Fruit fly (Drosophila melanogaster) whole organism, embryonic: ENCODE results near the gene CG6766.

ENCODE experiments used
- Adf1 ChIP-seq: fragments of 200-800 bp; sonication (Bioruptor generic); IDR thresholded peaks from 2 replicates; pipeline ENCODE4 v1.3.6; 2022; ENCODE audit warnings: missing biosample characterization, missing genetic modification characterization
- Antp ChIP-seq: fragments of 200-800 bp; sonication (Bioruptor generic); optimal IDR thresholded peaks from 3 replicates; lab custom pipeline; 2016; ENCODE audit warnings: missing biosample characterization, missing genetic modification characterization
- Asciz ChIP-seq: fragments of 200-800 bp; sonication (Bioruptor generic); optimal IDR thresholded peaks from 2 replicates; lab custom pipeline; 2017; ENCODE audit warnings: missing biosample characterization, mild to moderate bottlenecking, missing genetic modification characterization, missing genetic modification reagents
- CG10979 ChIP-seq: fragments of 200-800 bp; sonication (Bioruptor generic); optimal IDR thresholded peaks from 2 replicates; lab custom pipeline; 2018; ENCODE audit warnings: missing biosample characterization, mild to moderate bottlenecking, missing genetic modification characterization, moderate library complexity
- CG12071 ChIP-seq: fragments of 200-800 bp; sonication (Bioruptor generic); optimal IDR thresholded peaks from 3 replicates; lab custom pipeline; 2018; ENCODE audit warnings: missing biosample characterization, mild to moderate bottlenecking, missing genetic modification characterization
- CG12659 ChIP-seq: fragments of 200-800 bp; sonication (Bioruptor generic); optimal IDR thresholded peaks from 3 replicates; lab custom pipeline; 2017; ENCODE audit warnings: mild to moderate bottlenecking, missing biosample characterization, missing genetic modification reagents, missing genetic modification characterization
- CG12769 ChIP-seq: fragments of 200-800 bp; sonication (Bioruptor generic); optimal IDR thresholded peaks from 2 replicates; lab custom pipeline; 2019; ENCODE audit warnings: missing biosample characterization, mild to moderate bottlenecking, missing genetic modification characterization, moderate library complexity
- CG17829 ChIP-seq: fragments of 200-800 bp; optimal IDR thresholded peaks from 2 replicates; lab custom pipeline; 2019; ENCODE audit warnings: missing biosample characterization, mild to moderate bottlenecking, missing genetic modification characterization, moderate library complexity
- CG2678 ChIP-seq: fragments of 200-800 bp; sonication (Bioruptor generic); optimal IDR thresholded peaks from 3 replicates; lab custom pipeline; 2019; ENCODE audit warnings: missing biosample characterization, mild to moderate bottlenecking, missing genetic modification characterization, moderate library complexity
- CG2875 ChIP-seq: fragments of 200-800 bp; sonication (Bioruptor generic); optimal IDR thresholded peaks from 2 replicates; lab custom pipeline; 2017; ENCODE audit warnings: missing biosample characterization, mild to moderate bottlenecking, missing genetic modification characterization, missing genetic modification reagents
- CG33213 ChIP-seq: fragments of 200-800 bp; sonication (Bioruptor generic); optimal IDR thresholded peaks from 3 replicates; lab custom pipeline; 2016; ENCODE audit warnings: missing biosample characterization, missing genetic modification characterization
- CG42726 ChIP-seq: fragments of 200-800 bp; sonication (Bioruptor generic); IDR thresholded peaks from 2 replicates; pipeline ENCODE4 v1.3.6; 2022; ENCODE audit warnings: missing biosample characterization, missing genetic modification characterization; ENCODE audit not compliant: partially characterized antibody
- CG4617 ChIP-seq: fragments of 200-800 bp; sonication (Bioruptor generic); optimal IDR thresholded peaks from 3 replicates; lab custom pipeline; 2016; ENCODE audit warnings: missing biosample characterization, missing genetic modification characterization, borderline replicate concordance
- CG6689 ChIP-seq: fragments of 200-800 bp; sonication (Bioruptor generic); IDR thresholded peaks from 2 replicates; pipeline ENCODE4 v1.3.6; 2022; ENCODE audit warnings: missing biosample characterization, missing genetic modification characterization
- CG6854 ChIP-seq: fragments of 200-800 bp; sonication (Bioruptor generic); optimal IDR thresholded peaks from 3 replicates; lab custom pipeline; 2017; ENCODE audit warnings: missing biosample characterization, mild to moderate bottlenecking, missing genetic modification characterization
- CG8290 ChIP-seq, 3 experiments: fragments of 200-800 bp; sonication (Bioruptor generic); optimal IDR thresholded peaks; 2 replicates each; lab custom pipeline; 2016 to 2019; ENCODE audit warnings: missing biosample characterization in 3 of 3, missing genetic modification characterization in 3 of 3, mild to moderate bottlenecking in 2 of 3, moderate library complexity in 1 of 3
- CG8944 ChIP-seq: fragments of 200-800 bp; sonication (Bioruptor generic); optimal IDR thresholded peaks from 3 replicates; lab custom pipeline; 2016; ENCODE audit warnings: missing biosample characterization, missing genetic modification characterization
- D ChIP-seq, 2 experiments: fragments of 200-800 bp in 1 of 2; fragments of >200 bp in 1 of 2; sonication (Bioruptor generic) in 1 of 2; optimal IDR thresholded peaks; 2 replicates in 1 of 2; 3 replicates in 1 of 2; lab custom pipeline; 2017; ENCODE audit warnings: mild to moderate bottlenecking in 1 of 2, missing biosample characterization in 1 of 2, missing genetic modification characterization in 1 of 2, missing genetic modification reagents in 1 of 2
- Dbx ChIP-seq: fragments of 200-800 bp; sonication (Bioruptor generic); IDR thresholded peaks from 3 replicates; pipeline ENCODE4 v1.3.6; 2022; ENCODE audit warnings: missing biosample characterization, missing genetic modification characterization
- HmgD ChIP-seq: fragments of 200-800 bp; sonication (Bioruptor generic); optimal IDR thresholded peaks from 3 replicates; lab custom pipeline; 2016; ENCODE audit warnings: missing biosample characterization, missing genetic modification characterization
- Hmx ChIP-seq: fragments of 200-800 bp; sonication (Bioruptor generic); optimal IDR thresholded peaks from 2 replicates; lab custom pipeline; 2016; ENCODE audit warnings: missing biosample characterization, missing genetic modification characterization
- Hr39 ChIP-seq: fragments of >200 bp; optimal IDR thresholded peaks from 2 replicates; lab custom pipeline; 2017
- Hsf ChIP-seq: fragments of 200-800 bp; sonication (Bioruptor generic); optimal IDR thresholded peaks from 3 replicates; lab custom pipeline; 2016; ENCODE audit warnings: missing biosample characterization, missing genetic modification characterization
- Sox100B ChIP-seq: fragments of 200-800 bp; sonication (Bioruptor generic); optimal IDR thresholded peaks from 3 replicates; lab custom pipeline; 2018; ENCODE audit warnings: missing biosample characterization, mild to moderate bottlenecking, missing genetic modification characterization
- Stat92E ChIP-seq, 3 experiments: fragments of >200 bp in 2 of 3; fragments of 200-800 bp in 1 of 3; sonication (Bioruptor generic) in 1 of 3; optimal IDR thresholded peaks; 2 replicates each; lab custom pipeline; 2017 to 2019; ENCODE audit warnings: missing biosample characterization in 3 of 3, missing genetic modification characterization in 3 of 3, mild to moderate bottlenecking in 1 of 3, moderate library complexity in 1 of 3
- Trl ChIP-seq, 3 experiments: fragments of >200 bp in 2 of 3; fragments of 200-800 bp in 1 of 3; sonication (Bioruptor generic) in 1 of 3; optimal IDR thresholded peaks; 2 replicates in 1 of 3; 3 replicates in 2 of 3; lab custom pipeline; 2016 to 2017; ENCODE audit warnings: missing biosample characterization in 1 of 3, missing genetic modification characterization in 1 of 3
- ac ChIP-seq: fragments of 200-800 bp; sonication (Bioruptor generic); optimal IDR thresholded peaks from 3 replicates; lab custom pipeline; 2017; ENCODE audit warnings: missing biosample characterization, mild to moderate bottlenecking, missing genetic modification characterization
- ara ChIP-seq: fragments of 200-800 bp; sonication (Bioruptor generic); IDR thresholded peaks from 2 replicates; pipeline ENCODE4 v1.3.6; 2022; ENCODE audit warnings: missing biosample characterization, missing genetic modification characterization
- bsh ChIP-seq, 2 experiments: fragments of 200-800 bp; sonication (Bioruptor generic); optimal IDR thresholded peaks; 2 replicates each; lab custom pipeline; 2017 to 2018; ENCODE audit warnings: mild to moderate bottlenecking in 2 of 2, missing biosample characterization in 2 of 2, missing genetic modification characterization in 2 of 2, moderate library complexity in 1 of 2
- chif ChIP-seq, 2 experiments: fragments of 200-800 bp; sonication (Bioruptor generic); optimal IDR thresholded peaks; 3 replicates each; lab custom pipeline; 2016; ENCODE audit warnings: missing biosample characterization in 2 of 2, missing genetic modification characterization in 2 of 2
- chn ChIP-seq: fragments of 200-800 bp; sonication (Bioruptor generic); optimal IDR thresholded peaks from 2 replicates; lab custom pipeline; 2016; ENCODE audit warnings: missing biosample characterization, missing genetic modification characterization
- crc ChIP-seq: fragments of 200-800 bp; sonication (Bioruptor generic); optimal IDR thresholded peaks from 2 replicates; lab custom pipeline; 2016; ENCODE audit warnings: missing biosample characterization, missing genetic modification characterization
- danr ChIP-seq: fragments of 200-800 bp; sonication (Bioruptor generic); IDR thresholded peaks from 2 replicates; pipeline ENCODE4 v1.3.6; 2022; ENCODE audit warnings: missing biosample characterization, missing genetic modification characterization
- en ChIP-seq: fragments of 200-800 bp; sonication (Bioruptor generic); optimal IDR thresholded peaks from 2 replicates; lab custom pipeline; 2016; ENCODE audit warnings: missing biosample characterization, missing genetic modification characterization
- exex ChIP-seq: fragments of 200-800 bp; sonication (Bioruptor generic); optimal IDR thresholded peaks from 4 replicates; lab custom pipeline; 2018; ENCODE audit warnings: missing biosample characterization, mild to moderate bottlenecking, missing genetic modification characterization, moderate library complexity
- ham ChIP-seq: fragments of 200-800 bp; sonication (Bioruptor generic); IDR thresholded peaks from 2 replicates; pipeline ENCODE4 v1.3.6; 2022; ENCODE audit warnings: missing biosample characterization, missing genetic modification characterization
- hkb ChIP-seq, 2 experiments: fragments of 200-800 bp in 1 of 2; fragments of >200 bp in 1 of 2; sonication (Bioruptor generic) in 1 of 2; IDR thresholded peaks in 1 of 2; optimal IDR thresholded peaks in 1 of 2; 2 replicates each; pipeline versions ENCODE4 v1.3.6 to Lab custom; 2017 to 2022; ENCODE audit warnings: missing biosample characterization in 1 of 2, missing genetic modification characterization in 1 of 2
- kni ChIP-seq: fragments of 200-800 bp; sonication (Bioruptor generic); optimal IDR thresholded peaks from 3 replicates; lab custom pipeline; 2017; ENCODE audit warnings: mild to moderate bottlenecking, missing biosample characterization, missing genetic modification reagents, missing genetic modification characterization
- lab ChIP-seq: fragments of 200-800 bp; sonication (Bioruptor generic); optimal IDR thresholded peaks from 3 replicates; lab custom pipeline; 2017; ENCODE audit warnings: missing biosample characterization, missing genetic modification characterization, mild to moderate bottlenecking, moderate library complexity, missing genetic modification reagents
- oc ChIP-seq: fragments of 200-800 bp; sonication (Bioruptor generic); optimal IDR thresholded peaks from 2 replicates; lab custom pipeline; 2018; ENCODE audit warnings: missing biosample characterization, mild to moderate bottlenecking, missing genetic modification characterization, moderate library complexity
- pan ChIP-seq, 4 experiments: fragments of >200 bp in 3 of 4; fragments of 200-800 bp in 1 of 4; sonication (Bioruptor generic) in 1 of 4; optimal IDR thresholded peaks in 3 of 4; IDR thresholded peaks in 1 of 4; 2 replicates each; pipeline versions ENCODE4 v1.3.6 to Lab custom; 2017 to 2022; ENCODE audit warnings: missing biosample characterization in 2 of 4, missing genetic modification characterization in 2 of 4, mixed read lengths in 1 of 4
- slp2 ChIP-seq: fragments of 200-800 bp; sonication (Bioruptor generic); optimal IDR thresholded peaks from 2 replicates; lab custom pipeline; 2016; ENCODE audit warnings: missing biosample characterization, missing genetic modification characterization
- sna ChIP-seq: fragments of 200-800 bp; sonication (Bioruptor generic); IDR thresholded peaks from 2 replicates; pipeline ENCODE4 v1.3.6; 2022; ENCODE audit warnings: missing biosample characterization, missing genetic modification characterization; ENCODE audit not compliant: partially characterized antibody
- stc ChIP-seq: fragments of 200-800 bp; sonication (Bioruptor generic); IDR thresholded peaks from 2 replicates; pipeline ENCODE4 v1.3.6; 2022; ENCODE audit warnings: missing biosample characterization, missing genetic modification characterization

CG6766 gene

dm6 chr2L:12045941-12046855 lies 5.7 kb upstream of the CG6766 start, which contains the start of gene CG6770 (continued):
- TF ChIP-seq CG12071 (GFP tag; lab: Kevin White, UChicago) (peak; percentile 37), D (optimal IDR thresholded peaks at IDR 0.05; lab: Kevin White, UChicago) (no peak), D (GFP tag; optimal IDR thresholded peaks at IDR 0.05; lab: Kevin White, UChicago) (no peak), CG6854 (GFP tag; lab: Kevin White, UChicago) (peak; percentile 74), slp2 (GFP tag; lab: Kevin White, UChicago) (peak; percentile 38), CG4617 (GFP tag; lab: Kevin White, UChicago) (peak; percentile 8), CG33213 (GFP tag; lab: Kevin White, UChicago) (peak; percentile 2), CG6689 (GFP tag; lab: Robert Waterston, UW) (peak; percentile 87), oc (tag; lab: Kevin White, UChicago) (peak; percentile 41), Hsf (GFP tag; lab: Kevin White, UChicago) (peak; percentile 73), Antp (peak; percentile 33), HmgD (no peak), lab (peak; percentile 95), CG12769 (tag; lab: Kevin White, UChicago) (peak; percentile 77), CG2678 (tag; lab: Kevin White, UChicago) (peak; percentile 92), CG10979 (tag; lab: Kevin White, UChicago) (peak; percentile 64), ac (GFP tag; lab: Kevin White, UChicago) (peak; percentile 28), Asciz (peak; percentile 65), chn (peak; percentile 47), ham (GFP tag; lab: Robert Waterston, UW) (no peak), hkb (optimal IDR thresholded peaks at IDR 0.05; lab: Kevin White, UChicago) (no peak), hkb (GFP tag; IDR thresholded peaks at IDR 0.05; lab: Robert Waterston, UW) (peak; percentile 93), CG8944 (GFP tag; lab: Kevin White, UChicago) (no peak), CG12659 (GFP tag; lab: Kevin White, UChicago) (peak; percentile 89), sna (GFP tag; lab: Robert Waterston, UW) (0 out of 2 replicates have a peak, but pooled peaks have one; percentile 28), Hr39 (no peak), Adf1 (peak; percentile 62), Hmx (GFP tag; lab: Kevin White, UChicago) (peak; percentile 2), stc (GFP tag; lab: Robert Waterston, UW) (peak; percentile 89), pan (optimal IDR thresholded peaks at IDR 0.05; lab: Kevin White, UChicago) (no peak), pan (GFP tag; optimal IDR thresholded peaks at IDR 0.05 in 1 of 2, IDR thresholded peaks at IDR 0.05 in 1 of 2) (peak in 1 of 2 experiments; percentile 90), kni (GFP tag; lab: Kevin White, UChicago) (no peak), CG42726 (GFP tag; lab: Robert Waterston, UW) (peak; percentile 64; the same call in 1 of the 2 replicates), Dbx (GFP tag; lab: Robert Waterston, UW) (peak; percentile 90), Sox100B (GFP tag; lab: Kevin White, UChicago) (peak; percentile 84), CG2875 (GFP tag; lab: Kevin White, UChicago) (no peak), ara (GFP tag; lab: Robert Waterston, UW) (peak; percentile 62), Trl (optimal IDR thresholded peaks at IDR 0.05; lab: Kevin White, UChicago) (peak; percentile 41 to 74), Trl (GFP tag; optimal IDR thresholded peaks at IDR 0.05; lab: Kevin White, UChicago) (peak; percentile 43), crc (GFP tag; lab: Kevin White, UChicago) (peak; percentile 8), chif (GFP tag; optimal IDR thresholded peaks at IDR 0.05; lab: Kevin White, UChicago) (peak in 1 of 2 experiments; percentile 19), CG17829 (tag; lab: Kevin White, UChicago) (peak; percentile 70), bsh (GFP tag; optimal IDR thresholded peaks at IDR 0.05; lab: Kevin White, UChicago) (peak; percentile 46 to 75), CG8290 (GFP tag; optimal IDR thresholded peaks at IDR 0.05; lab: Kevin White, UChicago) (no peak), CG8290 (tag; optimal IDR thresholded peaks at IDR 0.05; lab: Kevin White, UChicago) (peak in 1 of 2 experiments; percentile 81), en (no peak), danr (GFP tag; lab: Robert Waterston, UW) (peak; percentile 69; the same call in 1 of the 2 replicates), exex (tag; lab: Kevin White, UChicago) (peak; percentile 67), Stat92E (GFP tag; optimal IDR thresholded peaks at IDR 0.05; lab: Kevin White, UChicago) (no peak)
